Worm (Caenorhabditis elegans) whole organism, mixed stage, embryonic: Measurements from ENCODE around the gene odr-10.
"Not testable (repeated sequence)": the region's sequence is repeated elsewhere in the genome, so short reads cannot be mapped to it uniquely, and the experiment has no call there.

ENCODE experiments used
- M03D4.4 ChIP-seq: sonication (generic microtip); optimal IDR thresholded peaks from 2 replicates; lab custom pipeline; 2017; ENCODE audit warnings: mild to moderate bottlenecking, missing genetic modification characterization, missing compliant biosample characterization
- bed-3 ChIP-seq: fragments of 200-800 bp; sonication (Bioruptor generic); optimal IDR thresholded peaks from 3 replicates; lab custom pipeline; 2018; ENCODE audit warnings: mild to moderate bottlenecking, missing genetic modification characterization, moderate library complexity, missing compliant biosample characterization
- blmp-1 ChIP-seq: fragments of 150-350 bp; optimal IDR thresholded peaks from 2 replicates; lab custom pipeline; 2014; ENCODE audit warnings: missing biosample characterization, missing genetic modification characterization
- ceh-39 ChIP-seq: fragments of 150-350 bp; optimal IDR thresholded peaks from 2 replicates; lab custom pipeline; 2014; ENCODE audit warnings: missing biosample characterization, missing genetic modification characterization
- ceh-43 ChIP-seq: fragments of 200-800 bp; sonication (Bioruptor generic); optimal IDR thresholded peaks from 2 replicates; lab custom pipeline; 2018; ENCODE audit warnings: mild to moderate bottlenecking, missing genetic modification characterization, moderate library complexity, missing compliant biosample characterization
- ces-1 ChIP-seq: fragments of 150-350 bp; optimal IDR thresholded peaks from 2 replicates; lab custom pipeline; 2014; ENCODE audit warnings: missing biosample characterization, missing genetic modification reagents, missing genetic modification characterization
- cnd-1 ChIP-seq: fragments of 200-800 bp; sonication (Bioruptor generic); optimal IDR thresholded peaks from 2 replicates; lab custom pipeline; 2018; ENCODE audit warnings: mild to moderate bottlenecking, missing genetic modification characterization, missing compliant biosample characterization
- drap-1 ChIP-seq: fragments of 200-800 bp; sonication (Bioruptor generic); optimal IDR thresholded peaks from 3 replicates; lab custom pipeline; 2018; ENCODE audit warnings: mild to moderate bottlenecking, missing genetic modification characterization, missing compliant biosample characterization
- elt-1 ChIP-seq: sonication (generic microtip); optimal IDR thresholded peaks from 2 replicates; lab custom pipeline; 2017; ENCODE audit warnings: missing genetic modification characterization, mild to moderate bottlenecking, missing compliant biosample characterization, antibody characterized with exemption, moderate library complexity, borderline replicate concordance; ENCODE audit not compliant: insufficient read depth
- elt-3 ChIP-seq: fragments of 150-350 bp; optimal IDR thresholded peaks from 2 replicates; lab custom pipeline; 2014; ENCODE audit warnings: missing biosample characterization, missing genetic modification characterization
- flh-1 ChIP-seq: fragments of 200-800 bp; sonication (Bioruptor generic); optimal IDR thresholded peaks from 2 replicates; lab custom pipeline; 2018; ENCODE audit warnings: mild to moderate bottlenecking, missing genetic modification characterization, moderate library complexity, missing compliant biosample characterization
- ham-2 ChIP-seq: fragments of 200-800 bp; sonication (Bioruptor generic); optimal IDR thresholded peaks from 2 replicates; lab custom pipeline; 2018; ENCODE audit warnings: mild to moderate bottlenecking, missing genetic modification characterization, missing compliant biosample characterization
- hlh-1 ChIP-seq: fragments of 150-350 bp; optimal IDR thresholded peaks from 2 replicates; lab custom pipeline; 2014; ENCODE audit warnings: missing biosample characterization, missing genetic modification reagents, missing genetic modification characterization
- lin-13 ChIP-seq: fragments of 150-350 bp; optimal IDR thresholded peaks from 2 replicates; lab custom pipeline; 2014; ENCODE audit warnings: missing biosample characterization, missing genetic modification characterization
- lin-32 ChIP-seq: fragments of 200-800 bp; sonication (Bioruptor generic); optimal IDR thresholded peaks from 2 replicates; lab custom pipeline; 2018; ENCODE audit warnings: mild to moderate bottlenecking, missing genetic modification characterization, missing compliant biosample characterization
- lsy-2 ChIP-seq: fragments of 150-350 bp; optimal IDR thresholded peaks from 2 replicates; lab custom pipeline; 2014; ENCODE audit warnings: missing biosample characterization, missing genetic modification characterization
- mep-1 ChIP-seq: fragments of 150-350 bp; optimal IDR thresholded peaks from 2 replicates; lab custom pipeline; 2017; ENCODE audit warnings: missing biosample characterization, missing genetic modification reagents, missing genetic modification characterization, inconsistent platforms
- mls-2 ChIP-seq: sonication (generic microtip); optimal IDR thresholded peaks from 2 replicates; lab custom pipeline; 2016; ENCODE audit warnings: mild to moderate bottlenecking, missing genetic modification characterization, moderate library complexity, missing compliant biosample characterization
- nhr-12 ChIP-seq: fragments of 150-350 bp; optimal IDR thresholded peaks from 2 replicates; lab custom pipeline; 2014; ENCODE audit warnings: missing biosample characterization, missing genetic modification characterization
- nhr-2 ChIP-seq: fragments of 150-350 bp; optimal IDR thresholded peaks from 2 replicates; lab custom pipeline; 2014; ENCODE audit warnings: missing biosample characterization, missing genetic modification characterization
- nhr-237 ChIP-seq: fragments of 150-350 bp; optimal IDR thresholded peaks from 2 replicates; lab custom pipeline; 2014; ENCODE audit warnings: missing biosample characterization, missing genetic modification characterization
- nhr-28 ChIP-seq: fragments of 150-350 bp; optimal IDR thresholded peaks from 2 replicates; lab custom pipeline; 2014; ENCODE audit warnings: missing biosample characterization, missing genetic modification characterization
- nhr-76 ChIP-seq: sonication (generic microtip); optimal IDR thresholded peaks from 2 replicates; lab custom pipeline; 2017; ENCODE audit warnings: missing biosample characterization, missing genetic modification characterization
- pha-4 ChIP-seq: fragments of 150-350 bp; optimal IDR thresholded peaks from 2 replicates; lab custom pipeline; 2018; ENCODE audit warnings: missing biosample characterization, missing genetic modification reagents, missing genetic modification characterization
- sem-2 ChIP-seq: fragments of 200-800 bp; sonication (Bioruptor generic); optimal IDR thresholded peaks from 2 replicates; lab custom pipeline; 2018; ENCODE audit warnings: mild to moderate bottlenecking, missing genetic modification characterization, missing compliant biosample characterization
- snpc-4 ChIP-seq: fragments of 150-350 bp; optimal IDR thresholded peaks from 2 replicates; lab custom pipeline; 2014; ENCODE audit warnings: missing biosample characterization, missing genetic modification characterization
- tbx-8 ChIP-seq: fragments of 200-800 bp; sonication (Bioruptor generic); optimal IDR thresholded peaks from 2 replicates; lab custom pipeline; 2018; ENCODE audit warnings: mild to moderate bottlenecking, missing genetic modification characterization, moderate library complexity, missing compliant biosample characterization
- unc-120 ChIP-seq: sonication (generic microtip); optimal IDR thresholded peaks from 2 replicates; lab custom pipeline; 2017; ENCODE audit warnings: missing genetic modification characterization, missing compliant biosample characterization; ENCODE audit not compliant: poor library complexity, severe bottlenecking
- unc-62 ChIP-seq: fragments of 150-350 bp; optimal IDR thresholded peaks from 2 replicates; lab custom pipeline; 2014; ENCODE audit warnings: missing biosample characterization, missing genetic modification reagents, missing genetic modification characterization
- zip-8 ChIP-seq: fragments of 150-350 bp; optimal IDR thresholded peaks from 2 replicates; lab custom pipeline; 2014; ENCODE audit warnings: missing biosample characterization, missing genetic modification characterization
- ztf-11 ChIP-seq: fragments of 150-350 bp; optimal IDR thresholded peaks from 2 replicates; lab custom pipeline; 2014; ENCODE audit warnings: missing biosample characterization, missing genetic modification characterization

odr-10 gene

ce11 chrX:6885227-6885853, 19.6 kb upstream of the odr-10 start, which contains the start of gene F41C6.7:
Gene F41C6.7 (minus strand): TSS chrX:6885277.
- no peak for TF ChIP-seq zip-8 (tag; lab: Kevin White, UChicago)
- TF ChIP-seq nhr-28 (tag; lab: Kevin White, UChicago) = no peak
- TF ChIP-seq elt-1 (tag; lab: Kevin White, UChicago) = no peak
- no peak for TF ChIP-seq sem-2 (GFP tag; lab: Kevin White, UChicago)
- TF ChIP-seq pha-4 (tag; lab: Kevin White, UChicago) = no peak
- no peak for TF ChIP-seq snpc-4 (tag; lab: Kevin White, UChicago)
- TF ChIP-seq hlh-1 (tag; lab: Kevin White, UChicago) = no peak
- TF ChIP-seq blmp-1 (tag; lab: Kevin White, UChicago) = no peak
- TF ChIP-seq M03D4.4 (tag; lab: Kevin White, UChicago) = no peak
- no peak for TF ChIP-seq drap-1 (GFP tag; lab: Kevin White, UChicago)
- no peak for TF ChIP-seq lsy-2 (tag; lab: Kevin White, UChicago)
- no peak for TF ChIP-seq ces-1 (GFP tag; lab: Kevin White, UChicago)
- no peak for TF ChIP-seq mep-1 (tag; lab: Kevin White, UChicago)
- TF ChIP-seq flh-1 (GFP tag; lab: Kevin White, UChicago) = no peak
- no peak for TF ChIP-seq ceh-39
- TF ChIP-seq tbx-8 = no peak
- TF ChIP-seq nhr-2 (tag; lab: Kevin White, UChicago) = no peak
- no peak for TF ChIP-seq elt-3

- TF ChIP-seq ceh-43 (no peak), bed-3 (GFP tag; lab: Kevin White, UChicago) (no peak), lin-32 (no peak), unc-62 (no peak), ces-1 (GFP tag; lab: Kevin White, UChicago) (no peak), lsy-2 (tag; lab: Kevin White, UChicago) (no peak), nhr-28 (tag; lab: Kevin White, UChicago) (no peak), pha-4 (tag; lab: Kevin White, UChicago) (no peak), mls-2 (tag; lab: Kevin White, UChicago) (no peak), unc-120 (tag; lab: Kevin White, UChicago) (no peak), cnd-1 (tag; lab: Kevin White, UChicago) (no peak), tbx-8 (no peak), nhr-237 (no peak), drap-1 (GFP tag; lab: Kevin White, UChicago) (no peak), M03D4.4 (tag; lab: Kevin White, UChicago) (no peak), ztf-11 (tag; lab: Kevin White, UChicago) (no peak), mep-1 (tag; lab: Kevin White, UChicago) (no peak), hlh-1 (tag; lab: Kevin White, UChicago) (no peak), elt-3 (no peak), sem-2 (GFP tag; lab: Kevin White, UChicago) (no peak)
- TF ChIP-seq, all 35 proteins: peak for 0
These were observed 18.7 kb upstream of the odr-10 start for ce11 chrX:6884439-6884838.

DNA sequence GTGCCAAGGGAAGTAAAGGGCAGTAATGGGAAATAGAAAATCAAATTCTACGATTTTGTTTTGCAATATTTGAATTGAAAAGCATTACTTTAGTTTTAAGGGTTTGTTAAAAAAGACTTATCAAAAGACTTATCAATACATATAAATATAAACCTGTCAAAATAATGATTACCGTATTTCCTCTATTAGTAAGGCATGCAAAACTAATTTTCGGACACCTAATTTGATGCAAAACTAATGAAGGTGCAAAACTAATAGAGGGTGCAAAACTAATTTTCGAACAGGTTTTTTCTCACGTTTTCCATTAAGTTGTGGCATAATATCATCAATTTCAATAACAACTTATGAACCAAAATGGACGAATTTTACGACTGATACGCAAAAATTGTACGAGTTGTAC, 16.1 kb upstream of the odr-10 start, which contains the start of gene F41C6.6:
F41C6.6 (minus strand) TSS at position 101 of the 400 bp plus-strand sequence.
- TF ChIP-seq elt-3; blmp-1 (tag; lab: Kevin White, UChicago); pha-4 (tag; lab: Kevin White, UChicago): not testable (repeated sequence)
- TF ChIP-seq, all 35 proteins: peak for 0; not testable (repeated sequence) for 35

DNA sequence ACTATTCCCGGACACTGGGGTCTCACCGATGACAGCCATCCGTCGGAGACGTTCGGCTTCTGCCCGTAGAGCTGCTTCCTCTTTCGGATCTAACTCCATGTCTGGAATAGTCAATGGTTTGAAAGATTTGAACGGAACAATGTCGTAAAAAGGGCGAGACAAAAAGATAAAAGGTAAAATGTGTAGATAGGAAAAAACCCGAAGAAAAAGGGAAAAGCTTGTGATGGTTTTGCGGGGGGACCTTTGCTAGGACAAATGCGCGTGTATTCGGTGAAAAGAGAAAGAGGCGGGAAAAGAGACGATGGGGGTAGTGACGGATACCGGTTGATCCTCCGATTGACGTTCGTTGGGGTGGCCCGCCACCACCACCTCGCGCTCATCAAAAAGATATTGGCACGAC, 11.7 kb upstream of the odr-10 start, which contains the start of gene col-173:
col-173 (minus strand) TSS at position 101 of the 400 bp plus-strand sequence.
- TF ChIP-seq nhr-12 (no peak), lin-13 (tag; lab: Kevin White, UChicago) (no peak), unc-120 (tag; lab: Kevin White, UChicago) (no peak), pha-4 (tag; lab: Kevin White, UChicago) (no peak), mep-1 (tag; lab: Kevin White, UChicago) (no peak), ceh-39 (no peak), nhr-76 (tag; lab: Kevin White, UChicago) (no peak), nhr-28 (tag; lab: Kevin White, UChicago) (no peak), nhr-2 (tag; lab: Kevin White, UChicago) (no peak), unc-62 (no peak), ces-1 (GFP tag; lab: Kevin White, UChicago) (no peak), blmp-1 (tag; lab: Kevin White, UChicago) (no peak), zip-8 (tag; lab: Kevin White, UChicago) (no peak), lin-32 (no peak), nhr-237 (no peak), M03D4.4 (tag; lab: Kevin White, UChicago) (no peak), ham-2 (GFP tag; lab: Kevin White, UChicago) (no peak)
